Fruit fly (Drosophila melanogaster) whole organism, embryonic: ENCODE data around the gene Bap111.

Experiments used
- Ada2b ChIP-seq: fragments of 200-800 bp; sonication (Bioruptor generic); IDR thresholded peaks from 2 replicates; pipeline ENCODE4 v1.3.6; 2022; ENCODE audit warnings: missing biosample characterization, missing genetic modification characterization
- Atf3 ChIP-seq: fragments of 200-800 bp; sonication (Bioruptor generic); optimal IDR thresholded peaks from 3 replicates; lab custom pipeline; 2016; ENCODE audit warnings: missing biosample characterization, missing genetic modification characterization
- Bteb2 ChIP-seq: fragments of 200-800 bp; sonication (Bioruptor generic); optimal IDR thresholded peaks from 2 replicates; lab custom pipeline; 2016; ENCODE audit warnings: missing biosample characterization, missing genetic modification characterization
- C15 ChIP-seq: fragments of 200-800 bp; sonication (Bioruptor generic); IDR thresholded peaks from 3 replicates; pipeline ENCODE4 v1.3.6; 2022; ENCODE audit warnings: missing biosample characterization, missing genetic modification characterization
- CG13287 ChIP-seq: fragments of 200-800 bp; sonication (Bioruptor generic); IDR thresholded peaks from 2 replicates; pipeline ENCODE4 v1.3.6; 2022; ENCODE audit warnings: missing biosample characterization, missing genetic modification characterization; ENCODE audit not compliant: partially characterized antibody
- CG14860 ChIP-seq: fragments of 200-800 bp; sonication (Bioruptor generic); IDR thresholded peaks from 3 replicates; pipeline ENCODE4 v1.3.6; 2022; ENCODE audit warnings: missing biosample characterization, missing genetic modification characterization; ENCODE audit not compliant: partially characterized antibody
- CG17829 ChIP-seq: fragments of 200-800 bp; optimal IDR thresholded peaks from 2 replicates; lab custom pipeline; 2019; ENCODE audit warnings: missing biosample characterization, mild to moderate bottlenecking, missing genetic modification characterization, moderate library complexity
- CG18599 ChIP-seq: fragments of 200-800 bp; sonication (Bioruptor generic); optimal IDR thresholded peaks from 3 replicates; lab custom pipeline; 2017; ENCODE audit warnings: missing biosample characterization, missing genetic modification characterization, mild to moderate bottlenecking, moderate library complexity, missing genetic modification reagents
- CG2120 ChIP-seq: fragments of 200-800 bp; sonication (Bioruptor generic); optimal IDR thresholded peaks from 3 replicates; lab custom pipeline; 2016; ENCODE audit warnings: missing biosample characterization, missing genetic modification characterization
- CG2678 ChIP-seq: fragments of 200-800 bp; sonication (Bioruptor generic); optimal IDR thresholded peaks from 3 replicates; lab custom pipeline; 2019; ENCODE audit warnings: missing biosample characterization, mild to moderate bottlenecking, missing genetic modification characterization, moderate library complexity
- CG31224 ChIP-seq: fragments of 200-800 bp; sonication (Bioruptor generic); IDR thresholded peaks from 2 replicates; pipeline ENCODE4 v1.3.6; 2022; ENCODE audit warnings: missing biosample characterization, missing genetic modification characterization
- CG7271 ChIP-seq: fragments of 200-800 bp; sonication (Bioruptor generic); optimal IDR thresholded peaks from 2 replicates; lab custom pipeline; 2018; ENCODE audit warnings: missing biosample characterization, mild to moderate bottlenecking, missing genetic modification characterization, moderate library complexity
- CG7372 ChIP-seq: fragments of 200-800 bp; sonication (Bioruptor generic); IDR thresholded peaks from 2 replicates; pipeline ENCODE4 v1.3.6; 2022; ENCODE audit warnings: missing biosample characterization, missing genetic modification characterization
- CG7745 ChIP-seq: fragments of 200-800 bp; sonication (Bioruptor generic); optimal IDR thresholded peaks from 2 replicates; lab custom pipeline; 2018; ENCODE audit warnings: missing biosample characterization, mild to moderate bottlenecking, missing genetic modification characterization, moderate library complexity
- D19B ChIP-seq: fragments of 200-800 bp; sonication (Bioruptor generic); optimal IDR thresholded peaks from 2 replicates; lab custom pipeline; 2017; ENCODE audit warnings: missing biosample characterization, mild to moderate bottlenecking, missing genetic modification characterization
- Deaf1 ChIP-seq: fragments of 200-800 bp; optimal IDR thresholded peaks from 3 replicates; lab custom pipeline; 2019; ENCODE audit warnings: missing biosample characterization, mild to moderate bottlenecking, missing genetic modification characterization, moderate library complexity
- Dek ChIP-seq: fragments of 200-800 bp; sonication (Bioruptor generic); optimal IDR thresholded peaks from 3 replicates; lab custom pipeline; 2019; ENCODE audit warnings: missing biosample characterization, mild to moderate bottlenecking, missing genetic modification characterization, moderate library complexity
- Dfd ChIP-seq, 2 experiments: fragments of >200 bp; optimal IDR thresholded peaks; 2 replicates each; lab custom pipeline; 2017; ENCODE audit warnings: missing biosample characterization in 2 of 2, missing genetic modification characterization in 2 of 2
- Dll ChIP-seq: fragments of 200-800 bp; sonication (Bioruptor generic); IDR thresholded peaks from 4 replicates; pipeline ENCODE4 v1.3.6; 2022; ENCODE audit warnings: missing biosample characterization, missing genetic modification characterization; ENCODE audit not compliant: partially characterized antibody
- Drgx ChIP-seq: fragments of 200-800 bp; sonication (Bioruptor generic); IDR thresholded peaks from 2 replicates; pipeline ENCODE4 v1.3.6; 2022; ENCODE audit warnings: missing biosample characterization, missing genetic modification characterization
- HLHmδ ChIP-seq: fragments of 200-800 bp; sonication (Bioruptor generic); optimal IDR thresholded peaks from 2 replicates; lab custom pipeline; 2018; ENCODE audit warnings: missing biosample characterization, mild to moderate bottlenecking, missing genetic modification characterization, moderate library complexity
- NFAT ChIP-seq: fragments of 200-800 bp; sonication (Bioruptor generic); IDR thresholded peaks from 2 replicates; pipeline ENCODE4 v1.3.6; 2022; ENCODE audit warnings: missing biosample characterization, missing genetic modification characterization
- NK7.1 ChIP-seq: fragments of 200-800 bp; sonication (Bioruptor generic); optimal IDR thresholded peaks from 3 replicates; lab custom pipeline; 2016; ENCODE audit warnings: missing biosample characterization, missing genetic modification characterization
- Opbp ChIP-seq: fragments of 200-800 bp; sonication (Bioruptor generic); IDR thresholded peaks from 3 replicates; pipeline ENCODE4 v1.3.6; 2022; ENCODE audit warnings: missing biosample characterization, missing genetic modification characterization; ENCODE audit not compliant: partially characterized antibody
- Side ChIP-seq: fragments of 200-800 bp; sonication (Bioruptor generic); optimal IDR thresholded peaks from 2 replicates; lab custom pipeline; 2016; ENCODE audit warnings: missing biosample characterization, missing genetic modification characterization
- Usf ChIP-seq: fragments of 200-800 bp; sonication (Bioruptor generic); optimal IDR thresholded peaks from 2 replicates; lab custom pipeline; 2017; ENCODE audit warnings: missing genotype, missing biosample characterization, missing genetic modification characterization
- Xrp1 ChIP-seq: fragments of 200-800 bp; sonication (Bioruptor generic); IDR thresholded peaks from 2 replicates; pipeline ENCODE4 v1.3.6; 2022; ENCODE audit warnings: missing biosample characterization, missing genetic modification characterization
- ap ChIP-seq: fragments of 200-800 bp; sonication (Bioruptor generic); IDR thresholded peaks from 2 replicates; pipeline ENCODE4 v1.3.6; 2022; ENCODE audit warnings: missing biosample characterization, missing genetic modification characterization
- ase ChIP-seq: fragments of 200-800 bp; sonication (Bioruptor generic); IDR thresholded peaks from 3 replicates; pipeline ENCODE4 v1.3.6; 2022; ENCODE audit warnings: missing biosample characterization, missing genetic modification characterization
- cg ChIP-seq: fragments of 200-800 bp; sonication (Bioruptor generic); optimal IDR thresholded peaks from 3 replicates; lab custom pipeline; 2019; ENCODE audit warnings: missing biosample characterization, mild to moderate bottlenecking, missing genetic modification characterization, moderate library complexity
- da ChIP-seq: fragments of 200-800 bp; sonication (Bioruptor generic); optimal IDR thresholded peaks from 2 replicates; lab custom pipeline; 2016; ENCODE audit warnings: missing biosample characterization, missing genetic modification characterization
- fd64A ChIP-seq: fragments of 200-800 bp; sonication (Bioruptor generic); optimal IDR thresholded peaks from 3 replicates; lab custom pipeline; 2018; ENCODE audit warnings: missing biosample characterization, mild to moderate bottlenecking, missing genetic modification characterization
- gcm2 ChIP-seq: fragments of 200-800 bp; sonication (Bioruptor generic); optimal IDR thresholded peaks from 2 replicates; lab custom pipeline; 2016; ENCODE audit warnings: missing biosample characterization, missing genetic modification characterization
- gsb ChIP-seq: fragments of 200-800 bp; sonication (Bioruptor generic); IDR thresholded peaks from 2 replicates; pipeline ENCODE4 v1.3.6; 2022; ENCODE audit warnings: missing biosample characterization, missing genetic modification characterization
- ham ChIP-seq: fragments of 200-800 bp; sonication (Bioruptor generic); IDR thresholded peaks from 2 replicates; pipeline ENCODE4 v1.3.6; 2022; ENCODE audit warnings: missing biosample characterization, missing genetic modification characterization
- hbn ChIP-seq: fragments of 200-800 bp; sonication (Bioruptor generic); IDR thresholded peaks from 2 replicates; pipeline ENCODE4 v1.3.6; 2022; ENCODE audit warnings: missing biosample characterization, missing genetic modification characterization; ENCODE audit not compliant: partially characterized antibody
- ind ChIP-seq: fragments of 200-800 bp; sonication (Bioruptor generic); optimal IDR thresholded peaks from 3 replicates; lab custom pipeline; 2016; ENCODE audit warnings: missing biosample characterization, missing genetic modification characterization
- knrl ChIP-seq: fragments of 200-800 bp; sonication (Bioruptor generic); IDR thresholded peaks from 3 replicates; pipeline ENCODE4 v1.3.6; 2022; ENCODE audit warnings: missing biosample characterization, missing genetic modification characterization; ENCODE audit not compliant: partially characterized antibody
- lilli ChIP-seq: fragments of 200-800 bp; sonication (Bioruptor generic); optimal IDR thresholded peaks from 3 replicates; lab custom pipeline; 2016; ENCODE audit warnings: missing biosample characterization, missing genetic modification characterization
- mirr ChIP-seq: fragments of 200-800 bp; sonication (Bioruptor generic); optimal IDR thresholded peaks from 3 replicates; lab custom pipeline; 2018; ENCODE audit warnings: missing biosample characterization, mild to moderate bottlenecking, missing genetic modification characterization
- mld ChIP-seq: fragments of 200-800 bp; sonication (Bioruptor generic); IDR thresholded peaks from 3 replicates; pipeline ENCODE4 v1.3.6; 2022; ENCODE audit warnings: missing biosample characterization, missing genetic modification characterization; ENCODE audit not compliant: partially characterized antibody
- nau ChIP-seq: fragments of 200-800 bp; sonication (Bioruptor generic); optimal IDR thresholded peaks from 3 replicates; lab custom pipeline; 2017; ENCODE audit warnings: missing biosample characterization, mild to moderate bottlenecking, missing genetic modification characterization, missing genetic modification reagents
- pb ChIP-seq: fragments of 200-800 bp; sonication (Bioruptor generic); optimal IDR thresholded peaks from 3 replicates; lab custom pipeline; 2016; ENCODE audit warnings: missing biosample characterization, missing genetic modification characterization
- pros ChIP-seq: fragments of 200-800 bp; sonication (Bioruptor generic); optimal IDR thresholded peaks from 3 replicates; lab custom pipeline; 2019; ENCODE audit warnings: missing biosample characterization, mild to moderate bottlenecking, missing genetic modification characterization, moderate library complexity
- salm ChIP-seq: fragments of 200-800 bp; sonication (Bioruptor generic); optimal IDR thresholded peaks from 2 replicates; lab custom pipeline; 2018; ENCODE audit warnings: missing biosample characterization, mild to moderate bottlenecking, missing genetic modification characterization
- stc ChIP-seq: fragments of 200-800 bp; sonication (Bioruptor generic); IDR thresholded peaks from 2 replicates; pipeline ENCODE4 v1.3.6; 2022; ENCODE audit warnings: missing biosample characterization, missing genetic modification characterization
- tna ChIP-seq: fragments of 200-800 bp; sonication (Bioruptor generic); IDR thresholded peaks from 2 replicates; pipeline ENCODE4 v1.3.6; 2022; ENCODE audit warnings: missing biosample characterization, missing genetic modification characterization; ENCODE audit not compliant: partially characterized antibody
- tx ChIP-seq: fragments of 200-800 bp; sonication (Bioruptor generic); optimal IDR thresholded peaks from 2 replicates; lab custom pipeline; 2016; ENCODE audit warnings: missing biosample characterization, missing genetic modification characterization
- vvl ChIP-seq: fragments of 200-800 bp; sonication (Bioruptor generic); IDR thresholded peaks from 2 replicates; pipeline ENCODE4 v1.3.6; 2022; ENCODE audit warnings: missing biosample characterization, missing genetic modification characterization
- wek ChIP-seq: fragments of 200-800 bp; sonication (Bioruptor generic); optimal IDR thresholded peaks from 3 replicates; lab custom pipeline; 2018; ENCODE audit warnings: missing biosample characterization, mild to moderate bottlenecking, missing genetic modification characterization, moderate library complexity

Gene Bap111

dm6 chrX:9118961-9119633, 30.0 kb upstream of the Bap111 start (continued):
- TF ChIP-seq stc (no peak), hbn (no peak), CG18599 (GFP tag; lab: Kevin White, UChicago) (peak; percentile 65), CG17829 (tag; lab: Kevin White, UChicago) (peak; percentile 22), CG7745 (tag; lab: Kevin White, UChicago) (no peak), HLHmδ (no peak), gcm2 (no peak), pros (GFP tag; lab: Kevin White, UChicago) (no peak), NFAT (GFP tag; lab: Robert Waterston, UW) (no peak), Deaf1 (peak; percentile 21), CG7372 (GFP tag; lab: Robert Waterston, UW) (no peak), Bteb2 (GFP tag; lab: Kevin White, UChicago) (no peak), ham (no peak), gsb (GFP tag; lab: Robert Waterston, UW) (no peak), Xrp1 (peak; percentile 44; the same call in 1 of the 2 replicates), Opbp (GFP tag; lab: Robert Waterston, UW) (no peak), Usf (GFP tag; lab: Kevin White, UChicago) (no peak), salm (tag; lab: Kevin White, UChicago) (no peak), Drgx (GFP tag; lab: Robert Waterston, UW) (no peak), CG14860 (GFP tag; lab: Robert Waterston, UW) (no peak), cg (GFP tag; lab: Kevin White, UChicago) (peak; percentile 59), Dll (no peak), Atf3 (GFP tag; lab: Kevin White, UChicago) (no peak), Side (GFP tag; lab: Kevin White, UChicago) (no peak), mld (GFP tag; lab: Robert Waterston, UW) (no peak), tna (GFP tag; lab: Robert Waterston, UW) (no peak), lilli (GFP tag; lab: Kevin White, UChicago) (peak; percentile 32), CG2678 (tag; lab: Kevin White, UChicago) (peak; percentile 80), nau (GFP tag; lab: Kevin White, UChicago) (peak; percentile 49), ind (GFP tag; lab: Kevin White, UChicago) (peak; percentile 49), mirr (no peak), CG31224 (GFP tag; lab: Robert Waterston, UW) (no peak), CG7271 (no peak), vvl (no peak), fd64A (GFP tag; lab: Kevin White, UChicago) (peak; percentile 10), CG13287 (no peak), knrl (GFP tag; lab: Robert Waterston, UW) (no peak), NK7.1 (GFP tag; lab: Kevin White, UChicago) (peak; percentile 20), D19B (GFP tag; lab: Kevin White, UChicago) (peak; percentile 20), da (GFP tag; lab: Kevin White, UChicago) (no peak), CG2120 (GFP tag; lab: Kevin White, UChicago) (no peak), Ada2b (GFP tag; lab: Robert Waterston, UW) (no peak), pb (no peak), Dek (tag; lab: Kevin White, UChicago) (no peak), C15 (no peak), ap (no peak), wek (GFP tag; lab: Kevin White, UChicago) (no peak), Dfd (GFP tag; optimal IDR thresholded peaks at IDR 0.05; lab: Kevin White, UChicago) (no peak), ase (GFP tag; lab: Robert Waterston, UW) (no peak), tx (GFP tag; lab: Kevin White, UChicago) (no peak)
